Worm (Caenorhabditis elegans): ENCODE results near the gene pals-38.

Gene pals-38

ce11 chrV:12441420-12441819, 5.4 kb downstream of the pals-38 start, which contains the start of gene pals-37:
Gene pals-37, minus strand, starts transcription at chrV:12441520.
- TF ChIP-seq unc-62 (GFP tag; optimal IDR thresholded peaks at IDR 0.05) (no peak), elt-2 (tag; optimal IDR thresholded peaks at IDR 0.05) (no peak), mdl-1 (tag; optimal IDR thresholded peaks at IDR 0.05) (no peak), nhr-11 (tag; optimal IDR thresholded peaks at IDR 0.05) (no peak), nhr-237 (tag; optimal IDR thresholded peaks at IDR 0.05) (no peak), nhr-67 (tag; optimal IDR thresholded peaks at IDR 0.05) (no peak), fkh-10 (GFP tag; optimal IDR thresholded peaks at IDR 0.05) (no peak), lin-15B (tag; optimal IDR thresholded peaks at IDR 0.05) (no peak), ZK546.5 (tag; optimal IDR thresholded peaks at IDR 0.05) (no peak), egl-5 (tag; optimal IDR thresholded peaks at IDR 0.05) (no peak), pqm-1 (tag; optimal IDR thresholded peaks at IDR 0.05) (no peak), nhr-43 (tag; optimal IDR thresholded peaks at IDR 0.05; ENCODE audit: poor library complexity, severe bottlenecking) (no peak), mml-1 (tag; optimal IDR thresholded peaks at IDR 0.05) (no peak), nfya-1 (tag; optimal IDR thresholded peaks at IDR 0.05; ENCODE audit: insufficient read depth) (no peak), sea-2 (GFP tag; optimal IDR thresholded peaks at IDR 0.05) (no peak), skn-1 (tag; optimal IDR thresholded peaks at IDR 0.05) (no peak), elt-1 (tag; optimal IDR thresholded peaks at IDR 0.05) (no peak), ceh-28 (tag; optimal IDR thresholded peaks at IDR 0.05) (no peak), unc-39 (tag; optimal IDR thresholded peaks at IDR 0.05) (no peak)

DNA sequence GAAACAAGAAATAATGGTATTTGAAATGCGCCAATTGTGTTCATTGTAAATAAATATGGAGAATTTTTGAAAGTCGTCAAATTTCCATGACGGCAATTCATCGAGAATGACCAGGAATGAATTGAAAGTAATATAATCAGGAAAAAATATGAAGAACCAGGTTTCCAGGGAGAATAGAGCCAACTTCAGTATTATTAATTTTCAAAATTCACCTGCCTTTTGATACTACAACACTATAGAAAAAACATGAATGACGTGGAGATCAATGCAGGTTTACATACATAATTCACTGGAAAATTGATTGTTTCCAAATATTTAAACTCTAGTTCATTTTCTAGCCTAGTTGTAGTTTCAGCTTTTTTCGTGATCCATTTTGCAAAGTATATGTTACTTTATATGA, 13.1 kb downstream of the pals-38 start, which contains the start of gene srh-25:
TSS of gene srh-25 (minus strand) at position 101 of the 400 bp plus-strand sequence.
- TF ChIP-seq nhr-12 (tag; optimal IDR thresholded peaks at IDR 0.05) (no peak), zag-1 (tag; optimal IDR thresholded peaks at IDR 0.05) (no peak)

ce11 chrV:12433105-12433504, 13.7 kb downstream of the pals-38 start:
- TF ChIP-seq fos-1 (tag; optimal IDR thresholded peaks at IDR 0.05) (no peak), elt-2 (tag; optimal IDR thresholded peaks at IDR 0.05) (no peak), zag-1 (tag; optimal IDR thresholded peaks at IDR 0.05) (no peak), jun-1 (tag; optimal IDR thresholded peaks at IDR 0.05) (no peak), pha-4 (tag; optimal IDR thresholded peaks at IDR 0.05) (no peak), elt-3 (tag; optimal IDR thresholded peaks at IDR 0.05) (no peak), nhr-28 (tag; optimal IDR thresholded peaks at IDR 0.05) (no peak), nhr-12 (tag; optimal IDR thresholded peaks at IDR 0.05) (no peak), ZK546.5 (tag; optimal IDR thresholded peaks at IDR 0.05) (no peak), mml-1 (tag; optimal IDR thresholded peaks at IDR 0.05) (no peak), snpc-4 (tag; optimal IDR thresholded peaks at IDR 0.05) (no peak), eor-1 (tag; optimal IDR thresholded peaks at IDR 0.05) (no peak), hmg-11 (tag; optimal IDR thresholded peaks at IDR 0.05) (no peak), pqm-1 (tag; optimal IDR thresholded peaks at IDR 0.05) (no peak), ceh-82 (tag; optimal IDR thresholded peaks at IDR 0.05) (no peak), nfya-1 (tag; optimal IDR thresholded peaks at IDR 0.05; ENCODE audit: insufficient read depth) (no peak), nhr-43 (tag; optimal IDR thresholded peaks at IDR 0.05; ENCODE audit: poor library complexity, severe bottlenecking) (no peak)

ce11 chrV:12432111-12432510, 14.7 kb downstream of the pals-38 start, which contains the start of gene C54D10.13:
Gene C54D10.13, minus strand, starts transcription at chrV:12432289.
- no peak for TF ChIP-seq ceh-16 (tag; optimal IDR thresholded peaks at IDR 0.05)
- TF ChIP-seq egl-5 (tag; optimal IDR thresholded peaks at IDR 0.05) = no peak
- peak; percentile 48 for TF ChIP-seq elt-2 (tag; optimal IDR thresholded peaks at IDR 0.05)
- TF ChIP-seq pqm-1 (tag; optimal IDR thresholded peaks at IDR 0.05) = peak; percentile 62
- TF ChIP-seq ceh-82 (tag; optimal IDR thresholded peaks at IDR 0.05) = no peak

DNA sequence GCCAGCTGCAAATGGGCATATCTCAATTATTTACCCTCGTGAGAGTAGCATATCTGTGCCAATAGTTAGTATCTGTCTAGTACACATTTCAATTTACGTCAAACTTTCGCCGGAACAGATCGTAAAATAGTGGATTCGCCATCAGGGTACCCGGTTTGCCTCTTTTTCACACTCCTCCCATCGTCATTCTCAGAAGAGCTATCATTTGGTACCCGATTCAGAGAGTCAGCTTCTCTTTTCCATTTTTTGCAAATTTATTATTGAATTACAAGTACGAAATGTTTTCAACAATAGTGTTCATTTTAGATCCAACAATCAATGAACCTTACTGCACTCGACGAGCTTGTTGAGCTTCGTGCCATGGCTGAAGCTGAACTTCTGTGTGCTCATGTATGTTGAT, 17.8 kb downstream of the pals-38 start, which contains the start of gene C54D10.5:
TSS of gene C54D10.5 (plus strand) at position 301 of the 400 bp plus-strand sequence.
- no peak for TF ChIP-seq jun-1 (tag; optimal IDR thresholded peaks at IDR 0.05)
- no peak for TF ChIP-seq pha-4 (tag; optimal IDR thresholded peaks at IDR 0.05)
- TF ChIP-seq nfya-1 (tag; optimal IDR thresholded peaks at IDR 0.05; ENCODE audit: insufficient read depth) = no peak
- TF ChIP-seq daf-12 (tag; optimal IDR thresholded peaks at IDR 0.05) = no peak
- no peak for TF ChIP-seq R02D3.7 (tag; optimal IDR thresholded peaks at IDR 0.05)
- TF ChIP-seq lin-15B (tag; optimal IDR thresholded peaks at IDR 0.05) = no peak
- no peak for TF ChIP-seq tbx-2 (tag; optimal IDR thresholded peaks at IDR 0.05)
- TF ChIP-seq snpc-4 (tag; optimal IDR thresholded peaks at IDR 0.05) = no peak
- no peak for TF ChIP-seq hmg-11 (tag; optimal IDR thresholded peaks at IDR 0.05)
- no peak for TF ChIP-seq aly-2 (tag; optimal IDR thresholded peaks at IDR 0.05)

Data from whole organism, L3 larva.